Worm (Caenorhabditis elegans) whole organism, early embryonic: ENCODE data around the gene asg-2.

ENCODE experiments used
- ama-1 ChIP-seq: fragments of 150-350 bp; optimal IDR thresholded peaks from 2 replicates; lab custom pipeline; 2014
- ets-7 ChIP-seq: sonication (generic microtip); optimal IDR thresholded peaks from 2 replicates; lab custom pipeline; 2016; ENCODE audit warnings: missing genotype, missing genetic modification characterization, missing compliant biosample characterization
- tbx-11 ChIP-seq: fragments of 200-800 bp; sonication (Bioruptor generic); IDR thresholded peaks from 2 replicates; pipeline ENCODE4 v1.3.6; 2022; ENCODE audit warnings: missing genetic modification characterization, missing compliant biosample characterization

DNA sequence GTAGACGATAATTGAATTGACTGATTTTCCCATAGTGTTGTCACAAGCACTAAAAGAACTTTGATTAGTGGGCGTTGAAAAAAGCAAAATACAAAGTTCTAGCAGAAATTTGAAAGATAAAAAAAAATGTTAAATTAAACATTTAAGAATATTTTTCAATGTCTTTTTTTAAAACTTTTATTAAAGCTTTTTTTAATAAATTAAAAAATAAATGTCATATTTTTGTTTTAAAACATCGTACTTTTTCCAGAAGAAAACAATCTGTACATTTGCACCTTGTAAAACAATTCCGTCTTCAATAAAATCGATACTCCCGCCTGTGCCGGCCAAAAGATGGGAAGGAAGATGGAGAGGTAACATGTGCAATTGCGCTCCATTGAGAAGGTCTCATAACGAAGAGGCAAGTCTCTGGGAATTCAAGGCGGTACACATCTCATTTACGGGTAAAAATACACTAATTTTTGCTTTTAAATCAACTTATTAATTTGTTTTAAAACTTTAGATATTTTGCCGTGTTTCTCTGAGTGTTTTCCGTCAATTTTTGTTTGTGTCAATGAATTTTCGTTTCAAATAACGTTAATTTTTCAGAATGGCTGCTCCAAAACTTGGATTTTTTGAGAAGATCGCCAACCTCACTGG is at the start of gene asg-2, which contains the start of gene glr-6:
- TF ChIP-seq ama-1 (lab: Kevin White, UChicago) (no peak), ets-7 (tag; lab: Kevin White, UChicago) (no peak), tbx-11 (no peak)
